Fruit fly (Drosophila melanogaster) whole organism, wandering third instar larva: ENCODE data around the gene Taf3.
A peak's percentile ranks its signal among the peaks of the same experiment; 100 is the strongest.

Experiments
- Abd-B ChIP-seq: fragments of >200 bp; optimal IDR thresholded peaks from 2 replicates; lab custom pipeline; 2017; ENCODE audit warnings: missing biosample characterization, missing genetic modification characterization
- CG32264 ChIP-seq: fragments of 200-800 bp; sonication (Bioruptor generic); optimal IDR thresholded peaks from 2 replicates; lab custom pipeline; 2016; ENCODE audit warnings: missing biosample characterization, missing genetic modification characterization
- CG9705 ChIP-seq: fragments of 200-800 bp; sonication (Bioruptor generic); optimal IDR thresholded peaks from 2 replicates; lab custom pipeline; 2018; ENCODE audit warnings: missing biosample characterization, mild to moderate bottlenecking, missing genetic modification characterization
- CrebA ChIP-seq: fragments of 200-800 bp; sonication (Bioruptor generic); optimal IDR thresholded peaks from 2 replicates; lab custom pipeline; 2016; ENCODE audit warnings: missing biosample characterization, mild to moderate bottlenecking, missing genetic modification characterization, borderline replicate concordance
- Dfd ChIP-seq: fragments of >200 bp; optimal IDR thresholded peaks from 2 replicates; lab custom pipeline; 2017; ENCODE audit warnings: missing biosample characterization, missing genetic modification characterization
- HLH106 ChIP-seq: fragments of 200-800 bp; optimal IDR thresholded peaks from 3 replicates; lab custom pipeline; 2019; ENCODE audit warnings: missing biosample characterization, mild to moderate bottlenecking, missing genetic modification characterization, moderate library complexity
- Hnf4 ChIP-seq: fragments of 200-800 bp; sonication (Bioruptor generic); optimal IDR thresholded peaks from 2 replicates; lab custom pipeline; 2016; ENCODE audit warnings: missing biosample characterization, mild to moderate bottlenecking, missing genetic modification characterization
- Hr78 ChIP-seq: fragments of >200 bp; optimal IDR thresholded peaks from 2 replicates; lab custom pipeline; 2017; ENCODE audit warnings: missing biosample characterization, missing genetic modification characterization
- Hr83 ChIP-seq: fragments of 200-300 bp; sonication (Bioruptor generic); optimal IDR thresholded peaks from 2 replicates; lab custom pipeline; 2016; ENCODE audit warnings: missing biosample characterization, mild to moderate bottlenecking, missing genetic modification characterization, moderate library complexity; ENCODE audit not compliant: poor library complexity, severe bottlenecking
- Jra ChIP-seq: sonication (Bioruptor generic); optimal IDR thresholded peaks from 2 replicates; lab custom pipeline; 2016; ENCODE audit warnings: missing biosample characterization, missing genetic modification characterization
- Mio ChIP-seq: sonication (Bioruptor generic); optimal IDR thresholded peaks from 2 replicates; lab custom pipeline; 2016; ENCODE audit warnings: missing biosample characterization, missing genetic modification characterization
- Myc ChIP-seq: fragments of >200 bp; optimal IDR thresholded peaks from 2 replicates; lab custom pipeline; 2017
- N ChIP-seq: fragments of >200 bp; optimal IDR thresholded peaks from 2 replicates; lab custom pipeline; 2018; ENCODE audit warnings: missing biosample characterization, missing external identifiers, missing genetic modification characterization
- Rel ChIP-seq, 2 experiments: fragments of 200-800 bp; sonication (Bioruptor generic) in 1 of 2; optimal IDR thresholded peaks; 2 replicates in 1 of 2; 3 replicates in 1 of 2; lab custom pipeline; 2016 to 2019; ENCODE audit warnings: mild to moderate bottlenecking in 2 of 2, missing biosample characterization in 2 of 2, missing genetic modification characterization in 2 of 2, moderate library complexity in 1 of 2
- Sp1 ChIP-seq: fragments of 200-800 bp; sonication (Bioruptor generic); optimal IDR thresholded peaks from 3 replicates; lab custom pipeline; 2019; ENCODE audit warnings: missing biosample characterization, mild to moderate bottlenecking, missing genetic modification characterization, moderate library complexity
- Vsx2 ChIP-seq: fragments of 200-300, 225-300 bp; sonication (Bioruptor generic); optimal IDR thresholded peaks from 2 replicates; lab custom pipeline; 2018; ENCODE audit warnings: missing biosample characterization, missing genetic modification characterization; ENCODE audit not compliant: partially characterized antibody
- br ChIP-seq: fragments of 200-800 bp; sonication (Bioruptor generic); optimal IDR thresholded peaks from 2 replicates; lab custom pipeline; 2016; ENCODE audit warnings: missing biosample characterization, missing genetic modification characterization
- brk ChIP-seq: fragments of 200-800 bp; sonication (Bioruptor generic); optimal IDR thresholded peaks from 2 replicates; lab custom pipeline; 2016; ENCODE audit warnings: missing biosample characterization, mild to moderate bottlenecking, missing genetic modification characterization
- dl ChIP-seq, 2 experiments: fragments of 175-275, 200-275 bp in 1 of 2; fragments of 200-275 bp in 1 of 2; sonication (Bioruptor generic); optimal IDR thresholded peaks; lab custom pipeline; 2018; ENCODE audit warnings: mild to moderate bottlenecking in 2 of 2, missing biosample characterization in 2 of 2, missing genetic modification characterization in 2 of 2, moderate library complexity in 2 of 2; ENCODE audit not compliant: partially characterized antibody in 2 of 2, insufficient read depth in 1 of 2
- dsf ChIP-seq: sonication (Bioruptor generic); optimal IDR thresholded peaks from 2 replicates; lab custom pipeline; 2016; ENCODE audit warnings: missing biosample characterization, missing genetic modification characterization, borderline replicate concordance
- ey ChIP-seq: fragments of 200-800 bp; sonication (Bioruptor generic); optimal IDR thresholded peaks from 2 replicates; lab custom pipeline; 2016; ENCODE audit warnings: missing biosample characterization, missing genetic modification characterization
- foxo ChIP-seq, 2 experiments: fragments of 200-800 bp; sonication (Bioruptor generic); optimal IDR thresholded peaks; 2 replicates in 1 of 2; 3 replicates in 1 of 2; lab custom pipeline; 2016 to 2017; ENCODE audit warnings: missing biosample characterization in 2 of 2, missing genetic modification characterization in 2 of 2
- fru ChIP-seq: fragments of 200-800 bp; sonication (Bioruptor generic); optimal IDR thresholded peaks from 3 replicates; lab custom pipeline; 2016; ENCODE audit warnings: missing biosample characterization, mild to moderate bottlenecking, missing genetic modification characterization
- jim ChIP-seq: fragments of 175-275, 200-325 bp; sonication (Bioruptor generic); optimal IDR thresholded peaks from 2 replicates; lab custom pipeline; 2016; ENCODE audit warnings: missing biosample characterization, mild to moderate bottlenecking, missing genetic modification characterization
- lola ChIP-seq: fragments of >200 bp; optimal IDR thresholded peaks from 2 replicates; lab custom pipeline; 2017; ENCODE audit warnings: missing biosample characterization, missing genetic modification characterization
- pan ChIP-seq: fragments of >200 bp; optimal IDR thresholded peaks from 2 replicates; lab custom pipeline; 2017
- psq ChIP-seq: fragments of 200-800 bp; sonication (Bioruptor generic); optimal IDR thresholded peaks from 3 replicates; lab custom pipeline; 2017; ENCODE audit warnings: missing biosample characterization, mild to moderate bottlenecking, missing genetic modification characterization, moderate library complexity
- rgr ChIP-seq: fragments of 200-800 bp; sonication (Bioruptor generic); optimal IDR thresholded peaks from 3 replicates; lab custom pipeline; 2016; ENCODE audit warnings: missing biosample characterization, mild to moderate bottlenecking, missing genetic modification characterization
- sage ChIP-seq: fragments of 200-800 bp; sonication (Bioruptor generic); optimal IDR thresholded peaks from 2 replicates; lab custom pipeline; 2016; ENCODE audit warnings: missing biosample characterization, mild to moderate bottlenecking, missing genetic modification characterization
- tai ChIP-seq: sonication (Bioruptor generic); optimal IDR thresholded peaks from 2 replicates; lab custom pipeline; 2016; ENCODE audit warnings: missing biosample characterization, missing genetic modification characterization
- usp ChIP-seq: fragments of >200 bp; optimal IDR thresholded peaks from 2 replicates; lab custom pipeline; 2017; ENCODE audit warnings: missing biosample characterization, missing genetic modification characterization
- woc ChIP-seq: sonication (Bioruptor generic); optimal IDR thresholded peaks from 2 replicates; lab custom pipeline; 2016; ENCODE audit warnings: missing biosample characterization, mild to moderate bottlenecking, missing genetic modification characterization

The Taf3 gene

dm6 chr4:445113-445718 is 21.4 kb downstream of the Taf3 start, which contains the start of gene CaMKI:
Gene CaMKI, plus strand, starts transcription at chr4:445504.
- TF ChIP-seq woc (GFP tag; lab: Kevin White, UChicago), result peak; percentile 1
- no peak for TF ChIP-seq usp
- peak; percentile 79 for TF ChIP-seq N

DNA sequence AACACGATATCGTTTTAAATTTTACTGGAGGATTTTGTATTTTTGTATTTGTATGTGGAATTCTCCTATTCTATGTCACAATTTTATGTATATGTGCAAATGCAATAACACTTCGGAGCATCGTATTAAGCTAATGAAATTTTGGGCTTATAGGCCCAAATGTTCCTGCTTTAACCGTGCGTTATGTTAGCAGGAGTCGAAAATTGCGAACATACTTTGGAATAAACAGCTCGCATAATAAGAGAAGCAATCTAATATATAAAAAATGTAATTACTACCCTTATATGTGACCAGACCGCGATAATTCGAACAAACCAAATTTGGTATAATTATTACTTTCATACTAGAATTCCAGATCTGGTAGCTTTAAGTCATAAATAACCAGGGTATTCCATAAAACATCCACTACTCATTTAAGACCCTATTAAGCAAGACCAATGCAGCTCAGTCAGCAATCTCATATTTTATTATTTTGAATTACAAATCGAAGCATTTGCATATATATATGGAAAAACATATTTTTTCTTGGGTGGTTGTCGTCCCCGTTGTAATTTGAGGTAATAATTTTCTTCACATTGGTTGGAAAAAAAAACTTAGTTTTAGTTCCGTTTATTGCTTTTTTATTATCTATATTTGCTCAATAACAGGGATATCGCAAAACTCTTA is 22.9 kb downstream of the Taf3 start, which contains the start of gene lgs:
Gene lgs, minus strand, starts transcription at position 320 of the 666 bp plus-strand sequence.
- TF ChIP-seq Jra (GFP tag; lab: Kevin White, UChicago) (peak; percentile 28), Vsx2 (GFP tag; lab: Kevin White, UChicago) (no peak), woc (GFP tag; lab: Kevin White, UChicago) (peak; percentile 71), CG9705 (peak; percentile 0), Hnf4 (GFP tag; lab: Kevin White, UChicago) (peak; percentile 32), fru (GFP tag; lab: Kevin White, UChicago) (peak; percentile 66), rgr (no peak), br (GFP tag; lab: Kevin White, UChicago) (no peak), pan (lab: Kevin White, UChicago) (no peak), tai (peak; percentile 39), sage (GFP tag; lab: Kevin White, UChicago) (peak; percentile 26)

DNA sequence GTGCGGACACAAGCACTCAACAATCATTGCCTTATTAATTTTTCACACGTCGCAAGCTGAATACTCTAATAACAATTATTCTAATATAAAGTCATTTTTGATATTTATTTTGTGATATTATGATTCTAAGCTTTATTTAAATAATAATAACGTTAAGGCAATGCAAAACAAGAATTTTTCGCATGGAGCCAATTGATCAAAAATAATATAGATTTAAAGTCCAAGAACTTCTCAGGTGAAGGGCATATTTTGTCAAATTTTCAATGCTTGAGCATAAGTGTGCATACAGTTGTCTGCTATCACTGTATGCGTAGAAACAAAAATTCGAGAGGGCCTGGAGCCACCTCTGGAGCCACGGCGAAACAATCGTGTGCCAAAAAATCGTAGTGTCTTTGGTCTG is 32.3 kb downstream of the Taf3 start:
- TF ChIP-seq brk (GFP tag; lab: Kevin White, UChicago) (no peak), foxo (GFP tag; optimal IDR thresholded peaks at IDR 0.05; lab: Kevin White, UChicago) (no peak), dsf (GFP tag; lab: Kevin White, UChicago) (no peak), Hnf4 (GFP tag; lab: Kevin White, UChicago) (no peak), CG9705 (no peak), tai (no peak), Hr83 (GFP tag; lab: Kevin White, UChicago) (no peak), jim (GFP tag; lab: Kevin White, UChicago) (no peak), CG32264 (GFP tag; lab: Kevin White, UChicago) (no peak), Mio (GFP tag; lab: Kevin White, UChicago) (no peak), br (GFP tag; lab: Kevin White, UChicago) (no peak), Myc (lab: Kevin White, UChicago) (no peak), Sp1 (GFP tag; lab: Kevin White, UChicago) (no peak), pan (lab: Kevin White, UChicago) (no peak)
- TF ChIP-seq, all 38 proteins: peak for 0

- TF ChIP-seq sage (GFP tag; lab: Kevin White, UChicago), result no peak
- TF ChIP-seq pan (lab: Kevin White, UChicago), result no peak
- no peak for TF ChIP-seq HLH106
- no peak for TF ChIP-seq ey (GFP tag; lab: Kevin White, UChicago)
- TF ChIP-seq Dfd, result no peak
- no peak for TF ChIP-seq tai
- no peak for TF ChIP-seq Myc (lab: Kevin White, UChicago)
- TF ChIP-seq Mio (GFP tag; lab: Kevin White, UChicago), result no peak
- no peak for TF ChIP-seq dl (GFP tag; optimal IDR thresholded peaks at IDR 0.05; lab: Kevin White, UChicago; ENCODE audit: insufficient read depth in 1 of 2, partially characterized antibody in 2 of 2)
- no peak for TF ChIP-seq Hr83 (GFP tag; lab: Kevin White, UChicago)
- no peak for TF ChIP-seq Rel (GFP tag; optimal IDR thresholded peaks at IDR 0.05; lab: Kevin White, UChicago)
- TF ChIP-seq Rel (tag; optimal IDR thresholded peaks at IDR 0.05; lab: Kevin White, UChicago), result no peak
- no peak for TF ChIP-seq Abd-B
- TF ChIP-seq psq (GFP tag; lab: Kevin White, UChicago), result no peak
- TF ChIP-seq rgr, result no peak
- TF ChIP-seq CG9705, result no peak
- TF ChIP-seq Hr78 (GFP tag; lab: Kevin White, UChicago), result no peak
- no peak for TF ChIP-seq lola (GFP tag; lab: Kevin White, UChicago)
- TF ChIP-seq CrebA (GFP tag; lab: Kevin White, UChicago), result no peak
- TF ChIP-seq, all 38 proteins: peak for 0
Observed at dm6 chr4:429500-429899, 37.1 kb downstream of the Taf3 start.
